Worm (Caenorhabditis elegans) whole organism, midembryonic: ENCODE data around the gene C44B7.11.

Experiments used
- T22C8.4 ChIP-seq: fragments of 200-800 bp; sonication (Bioruptor generic); IDR thresholded peaks from 2 replicates; pipeline ENCODE4 v1.3.6; 2022; ENCODE audit warnings: missing genetic modification characterization, missing compliant biosample characterization
- cog-1 ChIP-seq: sonication (generic microtip); optimal IDR thresholded peaks from 2 replicates; lab custom pipeline; 2016; ENCODE audit warnings: missing genetic modification characterization, missing compliant biosample characterization
- flt-1 ChIP-seq: fragments of 200-800 bp; sonication (Bioruptor generic); IDR thresholded peaks from 2 replicates; pipeline ENCODE4 v1.3.6; 2022; ENCODE audit warnings: missing genetic modification characterization, missing compliant biosample characterization
- klf-2 ChIP-seq: fragments of 200-800 bp; sonication (Bioruptor generic); conservative IDR thresholded peaks from 2 replicates; pipeline ENCODE4 v1.3.6; 2022; ENCODE audit warnings: missing genetic modification reagents, missing genetic modification characterization, missing compliant biosample characterization
- med-1 ChIP-seq: sonication (generic microtip); optimal IDR thresholded peaks from 2 replicates; lab custom pipeline; 2017; ENCODE audit warnings: missing genetic modification characterization, mild to moderate bottlenecking, missing compliant biosample characterization, antibody characterized with exemption, missing genetic modification reagents; ENCODE audit not compliant: insufficient read depth
- ref-1 ChIP-seq: fragments of 200-800 bp; sonication (Bioruptor generic); conservative IDR thresholded peaks from 2 replicates; pipeline ENCODE4 v1.3.6; 2022; ENCODE audit warnings: missing genetic modification reagents, missing genetic modification characterization, missing compliant biosample characterization
- tab-1 ChIP-seq: fragments of 200-800 bp; sonication (Bioruptor generic); IDR thresholded peaks from 2 replicates; pipeline ENCODE4 v1.3.6; 2022; ENCODE audit warnings: missing genetic modification characterization, missing compliant biosample characterization
- ztf-23 ChIP-seq: fragments of 200-800 bp; sonication (Bioruptor generic); IDR thresholded peaks from 2 replicates; pipeline ENCODE4 v1.3.6; 2022; ENCODE audit warnings: missing genetic modification reagents, missing genetic modification characterization, missing compliant biosample characterization
- ztf-29 ChIP-seq: fragments of 200-800 bp; sonication (Bioruptor generic); IDR thresholded peaks from 2 replicates; pipeline ENCODE4 v1.3.6; 2022; ENCODE audit warnings: missing genetic modification reagents, missing genetic modification characterization, missing compliant biosample characterization

- TF ChIP-seq flt-1 (GFP tag; lab: Robert Waterston, UW), result no peak
- TF ChIP-seq tab-1 (GFP tag; lab: Robert Waterston, UW), result 0 out of 2 replicates have a peak, but pooled peaks have one; percentile 55
- TF ChIP-seq klf-2, result no peak
- no peak for TF ChIP-seq T22C8.4 (GFP tag; lab: Robert Waterston, UW)
- TF ChIP-seq med-1 (GFP tag; lab: Kevin White, UChicago), result no peak
- TF ChIP-seq ztf-23 (GFP tag; lab: Robert Waterston, UW), result peak; percentile 79
- TF ChIP-seq ref-1, result no peak
- TF ChIP-seq ztf-29 (GFP tag; lab: Robert Waterston, UW), result no peak
- peak; percentile 61 for TF ChIP-seq cog-1
Measured at ce11 chrII:6858835-6859234, 38.5 kb downstream of the C44B7.11 start.
